Worm (Caenorhabditis elegans) whole organism, L2 larva: ENCODE results near the gene F01D5.8.

ENCODE experiments used
- ceh-82 ChIP-seq: fragments of 150-350 bp; optimal IDR thresholded peaks from 2 replicates; lab custom pipeline; 2014; ENCODE audit warnings: missing biosample characterization, missing genetic modification characterization
- dmd-4 ChIP-seq: sonication (generic microtip); optimal IDR thresholded peaks from 2 replicates; lab custom pipeline; 2017; ENCODE audit warnings: missing biosample characterization, missing genetic modification characterization
- elt-3 ChIP-seq: sonication (generic microtip); optimal IDR thresholded peaks from 2 replicates; lab custom pipeline; 2017; ENCODE audit warnings: missing biosample characterization, missing genetic modification characterization
- mdl-1 ChIP-seq, 2 experiments: fragments of 150-350 bp in 1 of 2; sonication (generic microtip) in 1 of 2; optimal IDR thresholded peaks; 2 replicates each; lab custom pipeline; 2017; ENCODE audit warnings: missing biosample characterization in 2 of 2, missing genetic modification characterization in 2 of 2
- nhr-11 ChIP-seq: fragments of 150-350 bp; optimal IDR thresholded peaks from 2 replicates; lab custom pipeline; 2014; ENCODE audit warnings: missing biosample characterization, missing genetic modification characterization
- nhr-23 ChIP-seq: fragments of 150-350 bp; optimal IDR thresholded peaks from 2 replicates; lab custom pipeline; 2014; ENCODE audit warnings: missing biosample characterization, missing genetic modification reagents, missing genetic modification characterization
- nhr-25 ChIP-seq: fragments of 150-350 bp; sonication (generic microtip); optimal IDR thresholded peaks from 3 replicates; lab custom pipeline; 2014; ENCODE audit warnings: missing biosample characterization, missing genetic modification characterization
- peb-1 ChIP-seq: fragments of 150-350 bp; optimal IDR thresholded peaks from 2 replicates; lab custom pipeline; 2014; ENCODE audit warnings: missing biosample characterization, missing genetic modification characterization
- skn-1 ChIP-seq: sonication (generic microtip); optimal IDR thresholded peaks from 2 replicates; lab custom pipeline; 2017; ENCODE audit warnings: missing biosample characterization, missing genetic modification characterization
- sma-3 ChIP-seq: sonication (generic microtip); optimal IDR thresholded peaks from 2 replicates; lab custom pipeline; 2016; ENCODE audit warnings: missing genetic modification reagents, missing genetic modification characterization, missing compliant biosample characterization
- snpc-4 ChIP-seq: fragments of 150-350 bp; optimal IDR thresholded peaks from 2 replicates; lab custom pipeline; 2014; ENCODE audit warnings: missing biosample characterization, missing genetic modification characterization
- unc-39 ChIP-seq: fragments of 150-350 bp; optimal IDR thresholded peaks from 2 replicates; lab custom pipeline; 2014; ENCODE audit warnings: missing biosample characterization, missing genetic modification characterization
- zag-1 ChIP-seq: fragments of 150-350 bp; optimal IDR thresholded peaks from 2 replicates; lab custom pipeline; 2014; ENCODE audit warnings: missing biosample characterization, missing genetic modification characterization
- ztf-11 ChIP-seq: sonication (generic microtip); optimal IDR thresholded peaks from 2 replicates; lab custom pipeline; 2017; ENCODE audit warnings: missing biosample characterization, missing genetic modification characterization

- TF ChIP-seq sma-3 (no peak), skn-1 (tag; lab: Kevin White, UChicago) (no peak), snpc-4 (tag; lab: Kevin White, UChicago) (no peak), nhr-23 (tag; lab: Kevin White, UChicago) (no peak), unc-39 (tag; lab: Kevin White, UChicago) (no peak), ceh-82 (tag; lab: Kevin White, UChicago) (no peak), nhr-11 (tag; lab: Kevin White, UChicago) (no peak), elt-3 (no peak), peb-1 (tag; lab: Kevin White, UChicago) (no peak), mdl-1 (tag; optimal IDR thresholded peaks at IDR 0.05; lab: Kevin White, UChicago) (no peak), ztf-11 (tag; lab: Kevin White, UChicago) (no peak), zag-1 (tag; lab: Kevin White, UChicago) (no peak), nhr-25 (no peak), dmd-4 (tag; lab: Kevin White, UChicago) (no peak)
Observed at ce11 chrII:13979833-13980513, 30.5 kb upstream of the F01D5.8 start, which contains the start of gene sre-48.
